Worm (Caenorhabditis elegans) whole organism, mixed stage, embryonic: ENCODE measurements around the gene F39E9.6.

Source experiments
- ces-1 ChIP-seq: fragments of 150-350 bp; optimal IDR thresholded peaks from 2 replicates; lab custom pipeline; 2014; ENCODE audit warnings: missing biosample characterization, missing genetic modification reagents, missing genetic modification characterization
- elt-1 ChIP-seq: sonication (generic microtip); optimal IDR thresholded peaks from 2 replicates; lab custom pipeline; 2017; ENCODE audit warnings: missing genetic modification characterization, mild to moderate bottlenecking, missing compliant biosample characterization, antibody characterized with exemption, moderate library complexity, borderline replicate concordance; ENCODE audit not compliant: insufficient read depth
- elt-3 ChIP-seq: fragments of 150-350 bp; optimal IDR thresholded peaks from 2 replicates; lab custom pipeline; 2014; ENCODE audit warnings: missing biosample characterization, missing genetic modification characterization
- lin-13 ChIP-seq: fragments of 150-350 bp; optimal IDR thresholded peaks from 2 replicates; lab custom pipeline; 2014; ENCODE audit warnings: missing biosample characterization, missing genetic modification characterization
- mab-5 ChIP-seq: fragments of 150-350 bp; optimal IDR thresholded peaks from 2 replicates; lab custom pipeline; 2014; ENCODE audit warnings: missing biosample characterization, missing genetic modification characterization
- nhr-12 ChIP-seq: fragments of 150-350 bp; optimal IDR thresholded peaks from 2 replicates; lab custom pipeline; 2014; ENCODE audit warnings: missing biosample characterization, missing genetic modification characterization
- snpc-4 ChIP-seq: fragments of 150-350 bp; optimal IDR thresholded peaks from 2 replicates; lab custom pipeline; 2014; ENCODE audit warnings: missing biosample characterization, missing genetic modification characterization
- unc-120 ChIP-seq: sonication (generic microtip); optimal IDR thresholded peaks from 2 replicates; lab custom pipeline; 2017; ENCODE audit warnings: missing genetic modification characterization, missing compliant biosample characterization; ENCODE audit not compliant: poor library complexity, severe bottlenecking
- ztf-11 ChIP-seq: fragments of 150-350 bp; optimal IDR thresholded peaks from 2 replicates; lab custom pipeline; 2014; ENCODE audit warnings: missing biosample characterization, missing genetic modification characterization

DNA sequence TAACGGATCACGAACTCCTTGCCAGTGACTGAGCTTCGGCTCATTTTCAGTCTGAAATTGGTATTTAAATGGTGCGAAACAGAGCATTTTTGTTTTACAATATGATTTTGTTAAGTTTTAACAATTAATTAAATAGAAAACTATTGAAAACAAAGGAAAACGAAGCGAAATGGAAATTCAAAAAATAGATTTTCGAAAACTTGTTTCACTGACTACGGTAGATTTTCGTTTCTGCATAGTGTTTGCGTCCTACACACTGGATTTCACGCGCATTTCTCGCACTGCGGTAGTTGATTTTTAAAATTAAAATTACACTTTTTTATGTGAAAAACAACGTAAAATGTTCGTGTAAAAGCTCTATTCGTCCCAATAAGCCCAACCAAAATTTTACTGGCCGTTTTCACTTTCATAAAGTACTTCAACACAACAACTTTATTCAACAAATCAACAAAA is 33.0 kb upstream of the F39E9.6 start, which contains the start of gene bath-30:
- TF ChIP-seq unc-120 (tag; lab: Kevin White, UChicago) (no peak), mab-5 (no peak), nhr-12 (tag; lab: Kevin White, UChicago) (no peak), lin-13 (tag; lab: Kevin White, UChicago) (no peak), elt-3 (tag; lab: Kevin White, UChicago) (no peak), ztf-11 (tag; lab: Kevin White, UChicago) (no peak), snpc-4 (no peak), elt-1 (tag; lab: Kevin White, UChicago) (no peak), ces-1 (GFP tag; lab: Kevin White, UChicago) (no peak)
